Fruit fly (Drosophila melanogaster) whole organism, larva: Measurements from ENCODE around the gene lft.

Experiments
- noc ChIP-seq: fragments of 200-800 bp; sonication (Bioruptor generic); optimal IDR thresholded peaks from 3 replicates; lab custom pipeline; 2019; ENCODE audit warnings: missing biosample characterization, mild to moderate bottlenecking, missing genetic modification characterization, moderate library complexity

Gene lft

DNA sequence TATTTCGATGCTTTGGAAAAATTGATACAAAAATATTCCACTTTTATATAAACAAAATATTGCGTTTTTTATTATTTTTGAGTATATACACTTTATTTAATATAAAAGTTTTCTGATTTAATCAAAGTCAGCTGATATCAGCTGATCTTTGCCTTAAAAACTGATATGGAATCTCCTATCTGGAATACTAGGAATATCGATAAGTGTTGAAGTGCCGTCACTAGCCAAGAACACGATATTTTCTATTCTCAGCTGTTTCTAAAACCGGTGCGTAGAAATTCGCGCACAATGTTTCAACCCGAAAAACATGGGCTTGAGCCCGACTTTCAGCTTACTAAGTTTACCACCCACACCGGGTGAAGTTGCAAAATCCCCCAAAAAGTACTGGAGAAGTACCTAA lies 21.8 kb upstream of the lft start, which contains the start of gene Sps2:
Sps2 (plus strand) TSS at position 124 of the 400 bp plus-strand sequence.
- no peak for TF ChIP-seq noc (tag; lab: Kevin White, UChicago)

DNA sequence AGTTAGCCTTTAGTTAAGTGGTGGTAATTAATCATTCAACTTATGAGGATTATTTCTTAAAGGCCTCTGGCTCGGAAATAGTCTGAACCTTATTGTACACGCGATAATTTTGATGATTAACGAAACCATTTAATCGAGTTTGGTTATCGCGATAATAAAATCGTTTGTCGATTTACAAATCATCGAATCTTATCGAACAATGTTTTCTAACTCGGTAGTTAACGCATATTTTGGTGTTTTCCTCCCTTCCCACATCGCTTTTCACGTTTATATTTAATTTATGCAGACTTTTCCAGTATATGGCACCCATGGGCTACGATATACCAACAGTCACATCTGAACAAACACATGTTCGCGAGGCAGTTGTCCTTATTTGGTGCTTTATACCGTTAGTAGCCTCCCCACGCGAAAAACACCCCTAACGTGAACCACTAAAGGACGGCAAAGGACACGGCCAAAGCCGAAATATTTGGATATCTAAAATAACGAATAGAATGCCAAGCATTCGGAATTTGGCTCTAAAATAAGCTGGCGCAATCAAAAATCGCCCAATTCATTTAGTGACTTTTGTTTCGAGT lies 20.2 kb upstream of the lft start, which contains the start of gene Frmd5:
Frmd5 (plus strand) TSS at position 414 of the 578 bp plus-strand sequence.
- TF ChIP-seq noc (tag; lab: Kevin White, UChicago): no peak

DNA sequence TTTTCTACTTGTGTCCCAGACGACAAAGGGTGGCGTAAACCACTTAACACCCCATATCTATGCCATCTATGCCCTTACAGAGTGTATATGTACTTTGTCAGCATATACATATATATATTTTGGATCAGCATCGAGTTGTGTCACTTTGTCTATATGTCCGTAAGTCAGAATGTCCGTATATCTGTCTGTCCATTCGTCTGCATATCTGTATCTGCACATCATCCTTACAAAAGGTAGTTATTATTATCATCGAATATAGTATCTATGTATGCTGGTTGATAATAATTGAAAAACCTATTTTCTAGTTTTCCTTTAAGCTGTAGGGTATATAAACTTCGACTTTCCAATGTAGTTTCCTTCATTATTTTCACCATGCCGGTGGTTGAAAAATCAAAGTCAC lies 13.1 kb upstream of the lft start:
- TF ChIP-seq noc (tag; lab: Kevin White, UChicago): no peak

DNA sequence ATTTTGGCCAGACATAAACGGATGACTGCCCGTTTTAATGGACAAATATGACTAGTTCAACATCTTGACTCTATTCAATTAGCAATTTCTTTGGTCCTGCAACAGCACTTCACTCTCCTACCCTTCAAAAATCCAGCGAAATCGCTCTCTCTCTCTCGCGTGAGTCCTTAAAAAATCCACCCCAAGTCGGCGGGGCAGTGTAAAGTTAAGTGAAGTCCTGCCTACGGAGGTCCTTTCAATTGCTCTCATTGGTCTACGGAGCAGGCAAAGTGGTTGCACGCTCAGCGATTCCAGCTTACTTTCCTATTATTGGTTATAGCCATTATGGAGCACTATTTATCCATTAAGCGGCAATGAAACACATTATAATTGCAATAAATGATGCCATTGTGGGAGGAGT lies 10.4 kb upstream of the lft start, which contains the start of gene CG34367:
CG34367 (minus strand) TSS at position 35 of the 400 bp plus-strand sequence.
- TF ChIP-seq noc (tag; lab: Kevin White, UChicago): no peak

DNA sequence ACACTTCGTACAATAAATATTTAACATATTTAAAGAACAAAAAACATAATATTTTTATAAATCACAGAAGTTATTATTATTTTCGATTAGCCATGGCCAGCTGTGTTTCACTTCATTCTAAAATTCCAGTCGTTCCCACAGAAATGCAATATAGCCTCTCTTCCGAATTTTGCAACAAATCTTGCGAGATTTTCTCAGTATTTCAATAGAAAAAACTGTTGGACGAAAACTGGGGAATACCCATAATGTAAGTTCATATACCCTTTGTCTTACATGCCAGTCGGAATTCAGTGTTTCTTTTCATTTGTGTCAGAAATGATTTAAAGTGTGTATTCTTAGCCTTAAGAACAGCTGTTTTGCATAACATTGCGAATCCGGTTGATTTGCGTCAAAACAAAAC lies 7.8 kb upstream of the lft start, which contains the start of the genes CtsL4 and ClpP:
CtsL4 (minus strand) TSS at position 90 of the 400 bp plus-strand sequence.
ClpP (plus strand) TSS at position 288 of the 400 bp plus-strand sequence.
- no peak for TF ChIP-seq noc (tag; lab: Kevin White, UChicago)

DNA sequence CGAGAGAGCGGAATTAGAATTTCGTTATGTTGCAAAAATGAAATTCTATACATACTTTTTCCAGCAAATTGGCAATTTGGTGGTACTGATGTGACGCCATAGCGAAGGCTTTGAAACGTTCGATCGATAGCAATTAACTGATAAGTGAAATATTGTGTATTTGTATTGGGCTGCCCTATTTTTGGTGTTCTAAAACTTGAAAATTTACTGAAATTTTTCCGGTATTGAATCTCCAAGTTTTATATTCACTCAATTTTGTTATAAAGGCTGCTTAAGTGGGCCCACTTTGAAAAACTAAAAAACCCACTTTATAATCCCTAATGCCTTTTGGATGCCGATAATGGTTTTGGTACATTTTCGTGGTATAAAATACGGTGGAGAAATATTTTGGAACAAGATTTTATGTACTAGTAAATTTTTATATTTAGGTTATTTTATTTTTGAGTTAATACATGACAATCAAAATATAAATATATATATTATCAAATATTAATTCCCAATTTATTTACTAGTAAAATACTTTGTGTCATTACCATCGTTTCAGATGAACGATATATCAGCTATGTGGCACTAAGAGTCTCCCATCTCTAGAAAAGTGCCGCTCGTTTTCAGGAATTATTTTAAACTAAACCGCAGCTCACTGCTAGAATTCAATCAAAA lies 1.7 kb upstream of the lft start, which contains the start of the genes Cand1 and pim:
Cand1 (minus strand) TSS at position 300 of the 660 bp plus-strand sequence.
pim (plus strand) TSS at position 582 of the 660 bp plus-strand sequence.
- TF ChIP-seq noc (tag; lab: Kevin White, UChicago): no peak

DNA sequence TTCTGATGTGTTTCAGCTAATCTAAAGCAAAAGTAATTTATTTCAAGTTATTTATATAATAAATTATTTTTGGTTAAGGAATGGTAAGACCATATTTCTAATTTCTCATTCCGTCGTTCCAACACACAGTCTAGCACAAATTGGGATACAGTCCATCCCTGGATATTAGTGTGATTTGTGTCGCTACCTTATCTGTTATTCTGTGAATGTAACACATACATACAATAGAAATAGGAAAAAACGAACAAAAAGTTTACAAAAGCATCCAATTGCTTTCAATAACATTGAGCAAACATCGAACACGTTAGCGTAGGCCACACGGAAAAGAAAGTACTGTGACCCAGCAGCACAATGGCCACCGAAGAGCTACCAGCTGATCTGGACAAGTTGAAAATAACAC lies 2.3 kb downstream of the lft start, which contains the start of gene CG5056:
CG5056 (plus strand) TSS at position 168 of the 400 bp plus-strand sequence.
- no peak for TF ChIP-seq noc (tag; lab: Kevin White, UChicago)

DNA sequence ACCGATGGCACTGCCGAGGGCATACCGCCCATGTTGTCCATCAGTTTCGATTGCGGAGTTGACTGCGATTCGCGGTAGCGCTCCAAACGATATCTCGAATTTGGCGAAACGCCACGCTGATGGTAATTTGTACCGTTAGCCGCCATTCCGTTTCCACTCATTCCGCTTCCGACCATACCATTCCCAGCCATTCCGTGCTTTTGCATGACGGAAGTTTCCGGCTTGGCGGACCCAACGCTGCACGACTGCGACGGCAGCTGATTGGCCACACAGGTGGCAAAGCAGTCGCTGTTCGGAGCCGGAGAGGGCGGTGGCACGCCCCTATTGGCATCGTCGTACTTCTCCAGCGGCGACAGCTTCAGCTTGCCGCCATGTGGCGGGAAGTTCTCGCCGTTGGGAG lies 8.0 kb downstream of the lft start:
- no peak for TF ChIP-seq noc (tag; lab: Kevin White, UChicago)

DNA sequence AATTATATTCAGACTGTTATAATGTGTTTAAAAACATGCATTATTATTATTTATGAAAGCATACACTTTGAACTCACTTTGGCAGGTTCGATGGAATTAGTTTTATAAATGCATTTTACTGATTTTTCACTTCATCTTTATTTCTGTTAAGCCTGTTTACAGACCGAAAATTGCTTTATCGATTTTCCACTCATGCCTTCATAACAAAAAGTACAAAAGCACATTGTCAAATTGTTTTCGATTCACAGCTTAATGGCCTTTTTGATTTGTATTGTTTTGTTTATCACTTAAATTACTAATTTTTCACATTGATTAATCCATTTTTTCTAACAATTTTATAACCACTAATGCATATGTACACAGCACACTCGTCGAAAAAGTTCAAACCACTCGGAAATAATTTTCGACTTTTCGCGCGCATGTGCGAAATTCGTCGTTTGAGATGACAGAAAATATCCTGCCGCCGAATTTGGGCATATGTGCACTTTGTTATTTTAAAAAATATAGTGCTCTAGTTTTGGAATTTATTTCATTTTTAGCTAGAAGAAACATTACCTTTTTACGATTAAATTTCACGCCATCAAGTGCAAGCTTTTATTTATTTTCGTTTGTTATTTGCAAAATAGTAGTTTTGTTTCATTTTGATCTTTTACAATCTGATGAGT lies 9.5 kb downstream of the lft start, which contains the start of gene rho-5:
rho-5 (minus strand) TSS at position 296 of the 665 bp plus-strand sequence.
- no peak for TF ChIP-seq noc (tag; lab: Kevin White, UChicago)

DNA sequence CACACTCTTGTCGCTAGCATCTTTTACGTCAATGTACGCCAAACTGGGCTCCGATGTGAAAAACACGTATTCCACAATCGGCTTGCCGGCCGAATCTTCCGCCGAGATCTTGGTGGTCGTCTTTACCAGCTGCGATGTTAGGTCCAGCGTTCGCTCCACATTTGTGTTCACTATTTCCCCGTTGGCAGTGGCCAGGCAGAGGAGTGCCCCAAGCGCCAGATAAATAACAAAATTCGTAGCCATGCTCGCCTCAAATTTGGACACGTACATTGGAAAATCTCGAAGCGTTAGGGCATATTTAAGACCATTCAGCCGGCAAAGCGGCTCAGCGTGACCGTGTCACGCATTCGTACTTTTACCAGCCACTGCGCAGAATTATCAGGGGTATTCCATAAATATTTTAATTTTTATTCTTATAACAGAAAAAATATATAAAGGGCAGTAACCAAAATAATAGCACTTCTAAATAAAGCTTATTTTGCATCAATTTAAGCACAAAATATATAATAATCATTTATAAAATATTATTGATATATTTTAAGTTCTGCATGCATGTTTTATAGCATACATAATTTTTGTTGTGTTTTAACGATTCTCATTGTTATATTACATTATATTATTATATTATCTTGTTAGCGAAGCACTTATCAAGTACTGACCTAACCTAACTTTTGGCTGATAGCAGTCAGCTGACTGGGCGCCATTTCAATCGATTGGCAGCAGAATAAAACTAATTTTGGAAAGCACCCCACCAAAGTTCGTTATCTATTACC lies 11.4 kb downstream of the lft start, which contains the start of the genes CG33303 and dpr19:
CG33303 (minus strand) TSS at position 294 of the 773 bp plus-strand sequence.
dpr19 (plus strand) TSS at position 705 of the 773 bp plus-strand sequence.
- TF ChIP-seq noc (tag; lab: Kevin White, UChicago): peak; percentile 11

DNA sequence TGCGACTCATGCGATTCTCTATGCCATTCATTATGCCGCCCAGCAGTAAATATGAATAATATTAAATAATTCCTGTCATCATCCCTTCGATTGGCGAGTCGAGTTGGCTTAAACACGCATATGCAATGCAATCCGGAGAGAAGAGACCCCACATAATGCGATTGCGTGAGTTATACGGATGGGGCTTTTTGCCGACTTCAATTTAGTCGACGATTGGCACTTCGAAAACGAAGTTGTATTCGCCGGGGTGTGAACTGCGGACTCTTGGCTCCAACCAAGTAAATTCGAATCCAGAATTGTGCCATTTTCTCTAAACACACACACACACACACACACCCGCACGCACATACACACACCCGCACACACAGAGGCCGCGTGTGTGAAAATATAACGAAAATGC lies 12.0 kb downstream of the lft start:
- no peak for TF ChIP-seq noc (tag; lab: Kevin White, UChicago)

DNA sequence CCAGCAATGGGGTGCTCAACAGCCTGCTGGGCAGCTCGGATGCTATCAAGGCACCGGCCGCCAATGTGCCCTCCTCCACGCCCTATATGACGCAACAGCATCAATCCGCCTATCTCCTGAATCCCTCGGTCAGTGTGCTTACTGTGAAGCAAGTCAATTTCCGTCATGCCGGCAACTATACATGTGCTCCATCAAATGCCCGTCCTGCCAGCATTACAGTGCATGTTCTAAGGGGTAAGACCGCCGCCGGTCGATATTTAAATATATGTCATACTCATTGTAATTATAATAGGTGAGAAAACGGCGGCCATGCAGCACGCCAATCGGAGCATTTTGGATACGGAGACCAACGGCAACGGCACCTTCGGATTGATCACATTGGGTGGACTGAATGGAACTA lies 14.4 kb downstream of the lft start:
- TF ChIP-seq noc (tag; lab: Kevin White, UChicago): no peak

DNA sequence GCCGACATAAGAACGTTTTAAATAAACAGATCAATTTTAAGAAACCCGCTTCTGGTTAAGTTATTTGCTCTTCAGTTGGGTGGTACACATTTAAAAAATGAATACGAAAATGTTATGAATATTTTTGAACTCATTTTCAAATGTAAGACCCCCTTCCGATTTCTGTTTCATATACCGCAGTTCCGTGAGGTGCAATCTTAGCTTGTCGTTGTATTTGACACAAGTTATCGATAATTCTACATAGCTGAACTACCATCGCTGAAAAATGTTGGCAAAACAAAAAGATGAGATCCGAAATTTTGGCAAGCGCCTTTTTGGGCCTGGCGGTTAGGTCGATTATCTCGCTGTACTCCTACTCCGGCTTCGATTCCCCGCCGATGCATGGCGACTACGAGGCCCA lies 15.6 kb downstream of the lft start, which contains the start of gene gny:
gny (plus strand) TSS at position 239 of the 400 bp plus-strand sequence.
- no peak for TF ChIP-seq noc (tag; lab: Kevin White, UChicago)

DNA sequence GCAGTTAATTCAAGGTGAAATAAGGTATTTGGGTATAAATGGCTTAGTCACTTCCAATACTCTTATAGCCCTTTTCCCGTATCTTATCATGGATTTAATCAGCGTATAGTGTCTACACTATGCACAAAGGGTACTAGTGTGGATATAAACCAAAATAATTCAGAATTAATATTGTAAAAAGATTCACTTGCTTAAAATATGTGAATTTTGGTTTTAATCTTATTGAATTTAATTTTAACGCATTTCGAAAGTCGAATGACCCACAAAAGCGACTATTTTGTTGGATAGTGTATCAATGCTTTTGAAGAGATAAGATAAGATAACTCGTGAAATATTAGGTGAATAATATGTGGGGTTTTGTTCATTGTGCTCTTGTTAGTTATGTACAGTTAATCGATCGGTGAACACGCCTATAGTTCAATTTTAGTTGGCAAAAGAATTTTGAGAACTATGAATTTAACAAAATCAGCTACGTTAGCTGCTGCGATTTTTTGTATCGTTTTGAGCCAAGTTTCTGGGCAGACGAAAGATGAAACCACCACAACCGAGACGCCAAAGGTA lies 17.7 kb downstream of the lft start, which contains the start of gene CG5096:
CG5096 (plus strand) TSS at position 374 of the 561 bp plus-strand sequence.
- peak; percentile 97 for TF ChIP-seq noc (tag; lab: Kevin White, UChicago)
